Worm (Caenorhabditis elegans) whole organism, L4/young adult: ENCODE measurements around the gene mrpl-42.

ENCODE experiments used
- W03F9.2 ChIP-seq: fragments of 150-350 bp; optimal IDR thresholded peaks from 2 replicates; lab custom pipeline; 2014; ENCODE audit warnings: missing biosample characterization, missing genetic modification characterization
- dao-5 ChIP-seq: sonication (generic microtip); optimal IDR thresholded peaks from 2 replicates; lab custom pipeline; 2016; ENCODE audit warnings: missing genotype, missing genetic modification characterization, moderate library complexity, missing compliant biosample characterization
- him-1 ChIP-seq: sonication (generic microtip); optimal IDR thresholded peaks from 2 replicates; lab custom pipeline; 2016; ENCODE audit warnings: missing genotype, missing genetic modification reagents, missing genetic modification characterization, missing compliant biosample characterization

mrpl-42 gene

DNA sequence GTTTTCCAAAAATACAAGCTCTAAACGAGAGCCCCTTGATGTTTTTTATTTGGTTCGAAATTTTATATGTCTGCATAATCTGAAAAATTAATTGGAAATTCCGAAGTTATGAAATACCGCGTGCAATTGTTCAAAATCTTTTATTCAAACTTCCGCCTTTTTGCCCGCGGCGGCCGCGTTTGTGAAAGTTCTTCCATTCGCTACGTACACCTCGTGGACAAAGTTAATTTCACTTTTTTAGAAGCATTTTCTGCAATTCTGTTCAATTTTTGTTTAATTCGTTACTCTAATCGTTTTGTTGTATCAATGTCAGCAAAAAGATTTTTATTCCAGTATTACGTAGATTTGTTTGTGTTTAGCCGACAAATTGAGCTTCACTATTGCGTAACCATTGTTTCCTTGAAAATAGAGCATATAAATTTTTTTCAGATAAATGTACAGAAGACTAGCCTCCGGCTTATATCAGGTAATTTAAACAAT lies 20.0 kb downstream of the mrpl-42 start, which contains the start of gene mppb-1:
TSS of gene mppb-1 (plus strand) at position 430 of the 480 bp plus-strand sequence.
- no peak for TF ChIP-seq dao-5 (tag; lab: Kevin White, UChicago)
- peak; percentile 72 for TF ChIP-seq W03F9.2
- peak; percentile 66 for TF ChIP-seq him-1 (tag; lab: Kevin White, UChicago)

DNA sequence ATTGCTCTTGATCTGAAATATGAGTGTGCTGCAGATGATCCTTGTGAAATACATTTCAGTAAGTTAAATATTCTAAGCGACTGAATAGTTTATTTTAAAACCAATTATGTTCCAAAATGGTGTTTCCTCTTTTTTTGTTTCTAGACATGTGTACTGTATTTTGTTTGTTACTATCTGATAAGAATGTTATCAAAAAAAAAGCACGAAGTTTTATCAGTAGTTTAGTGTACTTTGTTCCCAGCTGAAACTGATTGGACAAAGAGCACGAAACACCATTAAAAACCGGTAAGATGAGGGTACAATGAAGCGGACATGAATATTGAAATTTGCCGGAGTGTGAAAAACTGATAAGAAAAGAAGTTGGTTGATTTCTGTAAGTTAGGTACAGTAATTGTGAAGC lies 24.1 kb downstream of the mrpl-42 start:
- no peak for TF ChIP-seq dao-5 (tag; lab: Kevin White, UChicago)
- TF ChIP-seq him-1 (tag; lab: Kevin White, UChicago), result no peak
- TF ChIP-seq W03F9.2, result no peak

DNA sequence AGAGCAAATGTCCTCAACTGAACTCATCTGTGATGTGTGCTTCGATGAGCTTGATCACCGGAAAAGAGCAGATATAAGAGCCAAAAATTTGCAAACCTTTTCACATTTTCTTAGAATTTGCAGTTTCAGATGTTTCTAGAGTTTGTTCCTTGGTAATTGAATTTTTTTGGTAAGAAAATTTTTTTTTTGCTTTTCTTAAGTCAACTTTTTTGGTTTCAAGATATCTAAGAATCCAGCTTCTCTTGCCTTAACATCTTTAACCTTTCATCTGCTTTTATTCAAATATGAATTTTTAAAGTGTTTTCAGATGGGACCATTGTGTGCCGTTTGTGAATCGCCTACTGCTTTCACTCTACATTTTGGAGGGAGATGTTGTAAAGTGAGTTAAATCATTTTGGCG lies 24.6 kb downstream of the mrpl-42 start, which contains the start of gene nhr-11:
TSS of gene nhr-11 (plus strand) at position 301 of the 400 bp plus-strand sequence.
- TF ChIP-seq W03F9.2 (no peak), dao-5 (tag; lab: Kevin White, UChicago) (no peak), him-1 (tag; lab: Kevin White, UChicago) (no peak)

DNA sequence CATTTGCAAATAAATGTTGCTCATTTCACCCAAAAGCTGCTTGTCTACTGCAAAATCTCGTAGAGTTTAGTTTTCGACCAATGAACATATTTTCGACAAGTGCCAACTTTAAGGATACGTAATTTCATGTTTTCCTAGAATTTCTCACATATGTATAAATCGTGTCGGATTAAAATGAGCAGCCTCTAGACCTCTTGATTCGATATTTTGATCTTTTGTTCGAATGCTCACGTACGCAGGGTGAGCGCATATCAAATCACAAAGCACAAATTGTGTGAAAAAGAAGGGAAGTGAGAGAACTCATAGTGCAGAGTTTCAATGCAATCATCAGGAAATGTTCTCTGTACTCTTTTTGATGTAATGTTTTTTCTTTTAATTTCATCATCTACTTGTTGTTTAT lies 30.7 kb downstream of the mrpl-42 start:
- TF ChIP-seq him-1 (tag; lab: Kevin White, UChicago) (no peak), W03F9.2 (no peak), dao-5 (tag; lab: Kevin White, UChicago) (no peak)

DNA sequence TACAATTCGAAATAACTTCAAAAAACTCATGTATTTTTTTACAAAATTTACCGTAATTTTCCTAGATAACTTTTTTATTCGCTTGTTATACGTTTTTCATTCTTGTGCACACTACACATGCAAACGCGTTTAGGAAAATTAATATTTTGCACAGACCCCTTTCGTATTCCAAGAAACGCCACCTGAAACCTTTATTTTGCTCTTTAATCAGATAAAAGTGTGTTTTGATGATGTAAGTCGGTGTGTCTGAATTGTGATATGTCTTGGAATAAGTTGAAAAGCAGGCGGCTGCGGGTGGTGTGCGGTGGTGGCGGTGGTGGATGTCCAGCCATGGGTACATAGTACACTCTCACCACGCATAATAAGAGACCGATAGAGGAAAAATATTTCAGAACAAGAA lies 40.9 kb downstream of the mrpl-42 start:
- TF ChIP-seq him-1 (tag; lab: Kevin White, UChicago) (no peak), dao-5 (tag; lab: Kevin White, UChicago) (no peak), W03F9.2 (no peak)

DNA sequence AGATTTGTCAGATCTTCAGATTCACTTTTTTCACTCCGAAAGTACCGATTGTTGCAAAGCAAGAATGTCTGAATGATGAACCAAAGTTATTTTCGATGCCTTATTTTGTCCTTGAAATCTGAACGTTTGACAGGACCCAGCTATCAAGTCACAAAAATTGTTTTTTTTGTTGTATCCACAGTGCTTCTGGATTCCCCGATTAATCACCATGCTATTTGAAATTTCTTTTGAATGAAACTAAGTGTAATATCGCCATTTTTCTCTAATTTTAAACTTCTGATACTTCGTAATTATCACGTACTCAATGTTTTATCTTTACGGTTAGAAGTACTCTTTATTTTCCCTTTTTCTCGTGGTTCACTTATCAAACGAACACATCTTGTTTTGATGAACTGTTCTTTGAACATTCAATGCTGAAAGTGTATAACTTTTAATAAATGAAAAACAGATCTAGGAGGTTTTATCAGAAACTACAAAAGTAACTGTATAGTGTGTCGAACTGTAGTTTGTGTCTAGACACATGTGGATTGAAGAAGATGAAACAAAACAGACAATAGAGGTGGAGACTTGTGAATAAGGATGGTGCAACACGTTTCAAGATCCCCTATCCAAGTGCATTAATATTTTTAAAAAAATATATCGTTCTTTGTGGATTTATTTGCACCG lies 42.6 kb downstream of the mrpl-42 start:
- no peak for TF ChIP-seq dao-5 (tag; lab: Kevin White, UChicago)

DNA sequence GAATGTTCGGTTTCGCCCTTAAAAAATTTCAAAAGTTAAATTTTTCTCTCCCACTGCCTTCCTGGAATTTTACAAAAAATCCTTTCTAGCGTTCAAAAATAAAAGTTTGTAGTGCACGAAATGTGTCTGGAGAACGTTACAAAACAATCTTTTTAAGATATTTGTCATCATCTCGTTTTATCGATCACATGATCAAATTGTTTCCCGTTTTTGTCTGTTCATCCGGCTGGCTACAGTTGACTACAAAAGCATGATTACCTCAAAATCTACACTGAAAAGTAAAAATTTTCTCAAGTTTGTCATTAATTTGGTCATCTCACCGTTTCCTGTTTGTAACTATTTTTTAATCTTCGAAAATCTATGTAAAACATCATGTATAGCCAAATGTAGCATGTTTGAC lies 43.2 kb downstream of the mrpl-42 start:
- TF ChIP-seq him-1 (tag; lab: Kevin White, UChicago), result no peak
- no peak for TF ChIP-seq dao-5 (tag; lab: Kevin White, UChicago)
- no peak for TF ChIP-seq W03F9.2

DNA sequence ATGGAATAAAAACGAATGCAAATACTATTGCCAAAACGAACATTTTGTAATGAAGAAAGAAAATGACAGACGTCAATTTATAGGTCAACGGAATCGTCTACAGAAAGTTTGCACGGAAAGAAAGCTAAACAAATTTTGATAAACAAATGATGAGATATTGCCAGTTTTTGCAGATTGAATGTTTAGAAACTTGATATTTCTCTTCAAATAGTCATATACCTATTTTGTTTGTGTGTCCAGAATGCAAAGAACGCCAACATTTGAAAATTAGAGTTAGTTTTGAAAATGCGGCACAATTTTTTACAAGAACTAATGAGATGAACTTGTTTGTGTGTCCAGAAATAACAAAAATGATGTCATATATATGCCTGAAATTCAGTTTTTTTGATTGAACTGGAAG lies 49.0 kb downstream of the mrpl-42 start, which contains the start of gene Y73F4A.1:
TSS of gene Y73F4A.1 (minus strand) at position 101 of the 400 bp plus-strand sequence.
- no peak for TF ChIP-seq W03F9.2
- TF ChIP-seq dao-5 (tag; lab: Kevin White, UChicago), result no peak
- no peak for TF ChIP-seq him-1 (tag; lab: Kevin White, UChicago)
